Fruit fly (Drosophila melanogaster) whole organism, embryonic: ENCODE measurements around the gene CG15213.

Experiments used
- Asciz ChIP-seq: fragments of 200-800 bp; sonication (Bioruptor generic); optimal IDR thresholded peaks from 2 replicates; lab custom pipeline; 2017; ENCODE audit warnings: missing biosample characterization, mild to moderate bottlenecking, missing genetic modification characterization, missing genetic modification reagents
- Bteb2 ChIP-seq: fragments of 200-800 bp; sonication (Bioruptor generic); optimal IDR thresholded peaks from 2 replicates; lab custom pipeline; 2016; ENCODE audit warnings: missing biosample characterization, missing genetic modification characterization
- CG1024 ChIP-seq: fragments of 200-800 bp; sonication (Bioruptor generic); IDR thresholded peaks from 2 replicates; pipeline ENCODE4 v1.3.6; 2022; ENCODE audit warnings: missing biosample characterization, missing genetic modification characterization
- CG11696 ChIP-seq: fragments of 200-800 bp; sonication (Bioruptor generic); IDR thresholded peaks from 2 replicates; pipeline ENCODE4 v1.3.6; 2022; ENCODE audit warnings: missing biosample characterization, missing genetic modification characterization
- CG12155 ChIP-seq: fragments of 200-800 bp; sonication (Bioruptor generic); optimal IDR thresholded peaks from 3 replicates; lab custom pipeline; 2016; ENCODE audit warnings: missing biosample characterization, missing genetic modification characterization
- CG12299 ChIP-seq: fragments of 200-800 bp; sonication (Bioruptor generic); optimal IDR thresholded peaks from 2 replicates; lab custom pipeline; 2018; ENCODE audit warnings: missing biosample characterization, mild to moderate bottlenecking, missing genetic modification characterization
- CG12744 ChIP-seq: fragments of 200-800 bp; sonication (Bioruptor generic); optimal IDR thresholded peaks from 2 replicates; lab custom pipeline; 2016; ENCODE audit warnings: missing biosample characterization, missing genetic modification characterization
- CG13624 ChIP-seq: fragments of 200-800 bp; sonication (Bioruptor generic); optimal IDR thresholded peaks from 2 replicates; lab custom pipeline; 2016; ENCODE audit warnings: missing biosample characterization, missing genetic modification characterization
- CG14860 ChIP-seq: fragments of 200-800 bp; sonication (Bioruptor generic); IDR thresholded peaks from 3 replicates; pipeline ENCODE4 v1.3.6; 2022; ENCODE audit warnings: missing biosample characterization, missing genetic modification characterization; ENCODE audit not compliant: partially characterized antibody
- CG15479 ChIP-seq: fragments of 200-800 bp; sonication (Bioruptor generic); optimal IDR thresholded peaks from 3 replicates; lab custom pipeline; 2019; ENCODE audit warnings: missing biosample characterization, mild to moderate bottlenecking, missing genetic modification characterization, moderate library complexity
- CG15601 ChIP-seq: fragments of 200-800 bp; sonication (Bioruptor generic); optimal IDR thresholded peaks from 3 replicates; lab custom pipeline; 2019; ENCODE audit warnings: missing biosample characterization, mild to moderate bottlenecking, missing genetic modification characterization, moderate library complexity
- CG1647 ChIP-seq: fragments of 200-800 bp; sonication (Bioruptor generic); optimal IDR thresholded peaks from 3 replicates; lab custom pipeline; 2016; ENCODE audit warnings: missing biosample characterization, missing genetic modification characterization
- CG1792 ChIP-seq: fragments of 200-800 bp; sonication (Bioruptor generic); optimal IDR thresholded peaks from 2 replicates; lab custom pipeline; 2016; ENCODE audit warnings: missing biosample characterization, missing genetic modification characterization
- CG30020 ChIP-seq: fragments of 200-800 bp; optimal IDR thresholded peaks from 2 replicates; lab custom pipeline; 2019; ENCODE audit warnings: missing biosample characterization, mild to moderate bottlenecking, missing genetic modification characterization, moderate library complexity
- CG31441 ChIP-seq: fragments of 200-800 bp; sonication (Bioruptor generic); IDR thresholded peaks from 2 replicates; pipeline ENCODE4 v1.3.6; 2022; ENCODE audit warnings: missing biosample characterization, missing genetic modification characterization
- CG32532 ChIP-seq: fragments of 200-800 bp; sonication (Bioruptor generic); IDR thresholded peaks from 2 replicates; pipeline ENCODE4 v1.3.6; 2022; ENCODE audit warnings: missing biosample characterization, missing genetic modification characterization
- CG42726 ChIP-seq: fragments of 200-800 bp; sonication (Bioruptor generic); IDR thresholded peaks from 2 replicates; pipeline ENCODE4 v1.3.6; 2022; ENCODE audit warnings: missing biosample characterization, missing genetic modification characterization; ENCODE audit not compliant: partially characterized antibody
- CG6791 ChIP-seq: fragments of 200-800 bp; sonication (Bioruptor generic); IDR thresholded peaks from 3 replicates; pipeline ENCODE4 v1.3.6; 2022; ENCODE audit warnings: missing biosample characterization, missing genetic modification characterization; ENCODE audit not compliant: partially characterized antibody
- CG6813 ChIP-seq: fragments of 200-800 bp; sonication (Bioruptor generic); optimal IDR thresholded peaks from 2 replicates; lab custom pipeline; 2017; ENCODE audit warnings: missing biosample characterization, missing genetic modification characterization, mild to moderate bottlenecking, moderate library complexity, missing genetic modification reagents
- CG7372 ChIP-seq: fragments of 200-800 bp; sonication (Bioruptor generic); IDR thresholded peaks from 2 replicates; pipeline ENCODE4 v1.3.6; 2022; ENCODE audit warnings: missing biosample characterization, missing genetic modification characterization
- CG7745 ChIP-seq: fragments of 200-800 bp; sonication (Bioruptor generic); optimal IDR thresholded peaks from 2 replicates; lab custom pipeline; 2018; ENCODE audit warnings: missing biosample characterization, mild to moderate bottlenecking, missing genetic modification characterization, moderate library complexity
- CG7987 ChIP-seq: fragments of 200-800 bp; sonication (Bioruptor generic); optimal IDR thresholded peaks from 2 replicates; lab custom pipeline; 2018; ENCODE audit warnings: missing biosample characterization, mild to moderate bottlenecking, missing genetic modification characterization, moderate library complexity
- CG8765 ChIP-seq: fragments of 200-800 bp; sonication (Bioruptor generic); IDR thresholded peaks from 2 replicates; pipeline ENCODE4 v1.3.6; 2022; ENCODE audit warnings: missing biosample characterization, missing genetic modification characterization
- CoRest ChIP-seq: fragments of 200-800 bp; sonication (Bioruptor generic); optimal IDR thresholded peaks from 3 replicates; lab custom pipeline; 2018; ENCODE audit warnings: missing biosample characterization, mild to moderate bottlenecking, missing genetic modification characterization, moderate library complexity
- E2f2 ChIP-seq: fragments of 200-800 bp; sonication (Bioruptor generic); IDR thresholded peaks from 2 replicates; pipeline ENCODE4 v1.3.6; 2022; ENCODE audit warnings: missing biosample characterization, missing genetic modification characterization
- Fer3 ChIP-seq: fragments of 200-800 bp; sonication (Bioruptor generic); optimal IDR thresholded peaks from 2 replicates; lab custom pipeline; 2018; ENCODE audit warnings: missing biosample characterization, mild to moderate bottlenecking, missing genetic modification characterization, moderate library complexity
- Kr ChIP-seq: fragments of 200-800 bp; sonication (Bioruptor generic); optimal IDR thresholded peaks from 2 replicates; lab custom pipeline; 2017; ENCODE audit warnings: missing biosample characterization, mild to moderate bottlenecking, missing genetic modification characterization
- Mad ChIP-seq: fragments of 200-800 bp; sonication (Bioruptor generic); optimal IDR thresholded peaks from 2 replicates; lab custom pipeline; 2016; ENCODE audit warnings: missing biosample characterization, missing genetic modification characterization
- Med ChIP-seq: fragments of 200-800 bp; sonication (Bioruptor generic); peaks from one replicate; lab custom pipeline; 2016; ENCODE audit warnings: missing biosample characterization, missing genetic modification characterization, mild to moderate bottlenecking, inconsistent platforms, moderate library complexity
- Myb ChIP-seq: fragments of 200-800 bp; sonication (Bioruptor generic); optimal IDR thresholded peaks from 2 replicates; lab custom pipeline; 2016; ENCODE audit warnings: missing biosample characterization, missing genetic modification characterization
- Oaz ChIP-seq: fragments of 200-800 bp; sonication (Bioruptor generic); IDR thresholded peaks from 2 replicates; pipeline ENCODE4 v1.3.6; 2022; ENCODE audit warnings: missing biosample characterization, missing genetic modification characterization
- Opbp ChIP-seq: fragments of 200-800 bp; sonication (Bioruptor generic); IDR thresholded peaks from 3 replicates; pipeline ENCODE4 v1.3.6; 2022; ENCODE audit warnings: missing biosample characterization, missing genetic modification characterization; ENCODE audit not compliant: partially characterized antibody
- bcd ChIP-seq: fragments of 200-800 bp; sonication (Bioruptor generic); optimal IDR thresholded peaks from 2 replicates; lab custom pipeline; 2017; ENCODE audit warnings: missing biosample characterization, mild to moderate bottlenecking, missing genetic modification characterization
- chinmo ChIP-seq: fragments of 200-800 bp; sonication (Bioruptor generic); IDR thresholded peaks from 4 replicates; pipeline ENCODE4 v1.3.6; 2022; ENCODE audit warnings: missing biosample characterization, missing genetic modification characterization; ENCODE audit not compliant: partially characterized antibody
- croc ChIP-seq: fragments of 200-800 bp; sonication (Bioruptor generic); conservative IDR thresholded peaks from 3 replicates; pipeline ENCODE4 v1.3.6; 2022; ENCODE audit warnings: missing biosample characterization, missing genetic modification characterization
- dati ChIP-seq: fragments of 200-800 bp; sonication (Bioruptor generic); IDR thresholded peaks from 2 replicates; pipeline ENCODE4 v1.3.6; 2022; ENCODE audit warnings: missing biosample characterization, missing genetic modification characterization
- dimm ChIP-seq: fragments of 200-800 bp; sonication (Bioruptor generic); IDR thresholded peaks from 2 replicates; pipeline ENCODE4 v1.3.6; 2022; ENCODE audit warnings: missing biosample characterization, missing genetic modification characterization
- dm ChIP-seq: fragments of 200-800 bp; sonication (Bioruptor generic); optimal IDR thresholded peaks from 3 replicates; lab custom pipeline; 2016; ENCODE audit warnings: missing biosample characterization, missing genetic modification characterization
- her ChIP-seq: fragments of 200-800 bp; sonication (Bioruptor generic); optimal IDR thresholded peaks from 2 replicates; lab custom pipeline; 2016; ENCODE audit warnings: missing biosample characterization, missing genetic modification characterization
- jigr1 ChIP-seq: fragments of 200-800 bp; sonication (Bioruptor generic); IDR thresholded peaks from 3 replicates; pipeline ENCODE4 v1.3.6; 2022; ENCODE audit warnings: missing biosample characterization, missing genetic modification characterization
- jumu ChIP-seq: fragments of 200-800 bp; sonication (Bioruptor generic); optimal IDR thresholded peaks from 3 replicates; lab custom pipeline; 2016; ENCODE audit warnings: missing biosample characterization, missing genetic modification characterization
- klu ChIP-seq: fragments of 200-800 bp; sonication (Bioruptor generic); IDR thresholded peaks from 2 replicates; pipeline ENCODE4 v1.3.6; 2022; ENCODE audit warnings: missing biosample characterization, missing genetic modification characterization
- lbe ChIP-seq: fragments of 200-800 bp; sonication (Bioruptor generic); optimal IDR thresholded peaks from 2 replicates; lab custom pipeline; 2016; ENCODE audit warnings: missing biosample characterization, mild to moderate bottlenecking, missing genetic modification characterization
- peb ChIP-seq: fragments of 200-800 bp; sonication (Bioruptor generic); IDR thresholded peaks from 2 replicates; pipeline ENCODE4 v1.3.6; 2022; ENCODE audit warnings: missing biosample characterization, missing genetic modification characterization
- pfk ChIP-seq: fragments of 200-800 bp; sonication (Bioruptor generic); optimal IDR thresholded peaks from 2 replicates; lab custom pipeline; 2018; ENCODE audit warnings: missing biosample characterization, mild to moderate bottlenecking, missing genetic modification characterization, moderate library complexity
- repo ChIP-seq: fragments of 200-800 bp; sonication (Bioruptor generic); optimal IDR thresholded peaks from 2 replicates; lab custom pipeline; 2016; ENCODE audit warnings: missing biosample characterization, missing genetic modification characterization
- stwl ChIP-seq: fragments of 200-800 bp; sonication (Bioruptor generic); optimal IDR thresholded peaks from 3 replicates; lab custom pipeline; 2018; ENCODE audit warnings: missing biosample characterization, mild to moderate bottlenecking, missing genetic modification characterization, moderate library complexity
- tll ChIP-seq, 2 experiments: fragments of 200-800 bp in 1 of 2; fragments of >200 bp in 1 of 2; sonication (Bioruptor generic) in 1 of 2; optimal IDR thresholded peaks; 2 replicates each; lab custom pipeline; 2017 to 2019; ENCODE audit warnings: missing biosample characterization in 2 of 2, missing genetic modification characterization in 2 of 2, mild to moderate bottlenecking in 1 of 2, moderate library complexity in 1 of 2
- vvl ChIP-seq: fragments of 200-800 bp; sonication (Bioruptor generic); IDR thresholded peaks from 2 replicates; pipeline ENCODE4 v1.3.6; 2022; ENCODE audit warnings: missing biosample characterization, missing genetic modification characterization
- wek ChIP-seq: fragments of 200-800 bp; sonication (Bioruptor generic); optimal IDR thresholded peaks from 3 replicates; lab custom pipeline; 2018; ENCODE audit warnings: missing biosample characterization, mild to moderate bottlenecking, missing genetic modification characterization, moderate library complexity

The CG15213 gene

dm6 chr3L:5139312-5139711 is 6.3 kb upstream of the CG15213 start, which contains the start of the genes Tcs5 and CHMP2B (continued):
- TF ChIP-seq CG11696 = peak; percentile 99
- TF ChIP-seq peb (GFP tag; lab: Robert Waterston, UW) = peak; percentile 100
- peak; percentile 100 for TF ChIP-seq klu (GFP tag; lab: Robert Waterston, UW)
- TF ChIP-seq pfk (GFP tag; lab: Kevin White, UChicago) = peak; percentile 80
- TF ChIP-seq CG30020 (tag; lab: Kevin White, UChicago) = peak; percentile 92
- peak; percentile 99 for TF ChIP-seq CG6813 (GFP tag; lab: Kevin White, UChicago)
- peak; percentile 100 for TF ChIP-seq jumu (GFP tag; lab: Kevin White, UChicago)
- TF ChIP-seq wek = peak; percentile 96
- TF ChIP-seq Med (GFP tag; lab: Kevin White, UChicago) = peak; percentile 100
- peak; percentile 100 for TF ChIP-seq dati (GFP tag; lab: Robert Waterston, UW)
- no peak for TF ChIP-seq CG14860 (GFP tag; lab: Robert Waterston, UW)
- peak; percentile 100 for TF ChIP-seq CG7372 (GFP tag; lab: Robert Waterston, UW)
- TF ChIP-seq chinmo (GFP tag; lab: Robert Waterston, UW) = 0 out of 4 replicates have a peak, but pooled peaks have one; percentile 52
- peak in 1 of 2 experiments; percentile 87 for TF ChIP-seq tll (GFP tag; optimal IDR thresholded peaks at IDR 0.05; lab: Kevin White, UChicago)
- TF ChIP-seq Oaz (GFP tag; lab: Robert Waterston, UW) = peak; percentile 100
- peak; percentile 100 for TF ChIP-seq Mad (GFP tag; lab: Kevin White, UChicago)
- TF ChIP-seq Opbp (GFP tag; lab: Robert Waterston, UW) = peak; percentile 45; the same call in 1 of the 3 replicates
- TF ChIP-seq CG8765 (GFP tag; lab: Robert Waterston, UW) = peak; percentile 100
- peak; percentile 94 for TF ChIP-seq Kr (GFP tag; lab: Kevin White, UChicago)
- peak; percentile 99 for TF ChIP-seq CG1024 (GFP tag; lab: Robert Waterston, UW)
- TF ChIP-seq Fer3 (tag; lab: Kevin White, UChicago) = peak; percentile 100
- TF ChIP-seq CG12299 (tag; lab: Kevin White, UChicago) = peak; percentile 99
- peak; percentile 99 for TF ChIP-seq CG7987
- TF ChIP-seq CG12744 (GFP tag; lab: Kevin White, UChicago) = peak; percentile 100
- peak; percentile 80 for TF ChIP-seq CG15479 (GFP tag; lab: Kevin White, UChicago)
- peak; percentile 99 for TF ChIP-seq Asciz (GFP tag; lab: Kevin White, UChicago)
- peak; percentile 100 for TF ChIP-seq CG13624 (GFP tag; lab: Kevin White, UChicago)
- TF ChIP-seq CG12155 = peak; percentile 99
- TF ChIP-seq repo (GFP tag; lab: Kevin White, UChicago) = peak; percentile 99
- peak; percentile 94 for TF ChIP-seq E2f2 (GFP tag; lab: Robert Waterston, UW)
- TF ChIP-seq jigr1 = peak; percentile 100
- TF ChIP-seq CG31441 (GFP tag; lab: Robert Waterston, UW) = peak; percentile 99
- TF ChIP-seq CG42726 = peak; percentile 44; the same call in 1 of the 2 replicates
- peak; percentile 100 for TF ChIP-seq dimm
- TF ChIP-seq CG7745 (tag; lab: Kevin White, UChicago) = peak; percentile 96
- TF ChIP-seq CG32532 (GFP tag; lab: Robert Waterston, UW) = peak; percentile 100
- peak; percentile 97 for TF ChIP-seq her
- TF ChIP-seq CG1792 (GFP tag; lab: Kevin White, UChicago) = peak; percentile 98
- TF ChIP-seq lbe (GFP tag; lab: Kevin White, UChicago) = peak; percentile 96
- peak; percentile 97 for TF ChIP-seq stwl (tag; lab: Kevin White, UChicago)
- peak; percentile 51; the same call in 1 of the 3 replicates for TF ChIP-seq CG6791 (GFP tag; lab: Robert Waterston, UW)
- TF ChIP-seq CoRest (tag; lab: Kevin White, UChicago) = peak; percentile 100
- TF ChIP-seq vvl (GFP tag; lab: Robert Waterston, UW) = peak; percentile 100
- peak; percentile 100 for TF ChIP-seq croc (GFP tag; lab: Robert Waterston, UW)
- peak; percentile 94 for TF ChIP-seq Myb
- TF ChIP-seq bcd = peak; percentile 100
- TF ChIP-seq dm (GFP tag; lab: Kevin White, UChicago) = peak; percentile 99
- TF ChIP-seq Bteb2 (GFP tag; lab: Kevin White, UChicago) = peak; percentile 100
- peak; percentile 100 for TF ChIP-seq CG1647 (GFP tag; lab: Kevin White, UChicago)
- peak; percentile 99 for TF ChIP-seq CG15601 (tag; lab: Kevin White, UChicago)
